Worm (Caenorhabditis elegans) whole organism, L2 larva: ENCODE data around the gene sftb-1.
A peak's percentile ranks its signal among the peaks of the same experiment; 100 is the strongest.

Source experiments
- C34F6.9 ChIP-seq: fragments of 150-350 bp; optimal IDR thresholded peaks from 2 replicates; lab custom pipeline; 2014; ENCODE audit warnings: missing biosample characterization, missing genetic modification characterization
- F13H6.1 ChIP-seq: sonication (generic microtip); optimal IDR thresholded peaks from 2 replicates; lab custom pipeline; 2016; ENCODE audit warnings: missing genetic modification characterization, missing compliant biosample characterization
- ZK546.5 ChIP-seq: sonication (generic microtip); optimal IDR thresholded peaks from 2 replicates; lab custom pipeline; 2017; ENCODE audit warnings: missing biosample characterization, missing genetic modification characterization
- alr-1 ChIP-seq: fragments of 150-350 bp; optimal IDR thresholded peaks from 2 replicates; lab custom pipeline; 2014; ENCODE audit warnings: missing biosample characterization, missing genetic modification characterization
- aly-2 ChIP-seq: fragments of 150-350 bp; optimal IDR thresholded peaks from 2 replicates; lab custom pipeline; 2014; ENCODE audit warnings: missing biosample characterization, missing genetic modification characterization
- ama-1 ChIP-seq: fragments of 150-350 bp; optimal IDR thresholded peaks from 2 replicates; lab custom pipeline; 2018; ENCODE audit warnings: inconsistent platforms
- blmp-1 ChIP-seq: sonication (generic microtip); optimal IDR thresholded peaks from 2 replicates; lab custom pipeline; 2017; ENCODE audit warnings: missing genetic modification characterization, mild to moderate bottlenecking, missing compliant biosample characterization, antibody characterized with exemption, moderate library complexity; ENCODE audit not compliant: insufficient read depth
- ceh-16 ChIP-seq: fragments of 150-350 bp; optimal IDR thresholded peaks from 2 replicates; lab custom pipeline; 2014; ENCODE audit warnings: missing biosample characterization, missing genetic modification characterization
- ceh-82 ChIP-seq: fragments of 150-350 bp; optimal IDR thresholded peaks from 2 replicates; lab custom pipeline; 2014; ENCODE audit warnings: missing biosample characterization, missing genetic modification characterization
- dmd-4 ChIP-seq: sonication (generic microtip); optimal IDR thresholded peaks from 2 replicates; lab custom pipeline; 2017; ENCODE audit warnings: missing biosample characterization, missing genetic modification characterization
- egl-27 ChIP-seq: sonication (generic microtip); optimal IDR thresholded peaks from 3 replicates; lab custom pipeline; 2017; ENCODE audit warnings: missing biosample characterization, missing genetic modification reagents, missing genetic modification characterization
- elt-1 ChIP-seq: fragments of 150-350 bp; optimal IDR thresholded peaks from 2 replicates; lab custom pipeline; 2014; ENCODE audit warnings: missing biosample characterization, missing genetic modification characterization
- elt-3 ChIP-seq: sonication (generic microtip); optimal IDR thresholded peaks from 2 replicates; lab custom pipeline; 2017; ENCODE audit warnings: missing biosample characterization, missing genetic modification characterization
- fos-1 ChIP-seq: fragments of 150-350 bp; optimal IDR thresholded peaks from 2 replicates; lab custom pipeline; 2014; ENCODE audit warnings: missing biosample characterization, missing genetic modification characterization
- gmeb-1 ChIP-seq: fragments of 150-350 bp; optimal IDR thresholded peaks from 2 replicates; lab custom pipeline; 2014; ENCODE audit warnings: missing biosample characterization, missing genetic modification characterization
- lin-11 ChIP-seq: fragments of 150-350 bp; sonication (generic microtip); optimal IDR thresholded peaks from 2 replicates; lab custom pipeline; 2014; ENCODE audit warnings: missing biosample characterization, missing genetic modification characterization, inconsistent platforms, mixed read lengths
- lin-13 ChIP-seq: fragments of 150-350 bp; optimal IDR thresholded peaks from 2 replicates; lab custom pipeline; 2014; ENCODE audit warnings: missing biosample characterization, missing genetic modification reagents, missing genetic modification characterization
- lsy-2 ChIP-seq, 2 experiments: fragments of 150-350 bp in 1 of 2; sonication (generic microtip) in 1 of 2; optimal IDR thresholded peaks; 2 replicates each; lab custom pipeline; 2014 to 2017; ENCODE audit warnings: missing biosample characterization in 2 of 2, missing genetic modification characterization in 2 of 2
- mbf-1 ChIP-seq: sonication (generic microtip); optimal IDR thresholded peaks from 2 replicates; lab custom pipeline; 2017; ENCODE audit warnings: missing biosample characterization, missing genetic modification characterization
- mdl-1 ChIP-seq, 2 experiments: fragments of 150-350 bp in 1 of 2; sonication (generic microtip) in 1 of 2; optimal IDR thresholded peaks; 2 replicates each; lab custom pipeline; 2017; ENCODE audit warnings: missing biosample characterization in 2 of 2, missing genetic modification characterization in 2 of 2
- nhr-11 ChIP-seq: fragments of 150-350 bp; optimal IDR thresholded peaks from 2 replicates; lab custom pipeline; 2014; ENCODE audit warnings: missing biosample characterization, missing genetic modification characterization
- nhr-12 ChIP-seq: fragments of 150-350 bp; optimal IDR thresholded peaks from 2 replicates; lab custom pipeline; 2014; ENCODE audit warnings: missing biosample characterization, missing genetic modification characterization
- nhr-129 ChIP-seq: fragments of 150-350 bp; optimal IDR thresholded peaks from 2 replicates; lab custom pipeline; 2014; ENCODE audit warnings: missing biosample characterization, missing genetic modification characterization
- nhr-21 ChIP-seq: fragments of 150-350 bp; optimal IDR thresholded peaks from 2 replicates; lab custom pipeline; 2014; ENCODE audit warnings: missing biosample characterization, missing genetic modification characterization
- nhr-23 ChIP-seq: fragments of 150-350 bp; optimal IDR thresholded peaks from 2 replicates; lab custom pipeline; 2014; ENCODE audit warnings: missing biosample characterization, missing genetic modification reagents, missing genetic modification characterization
- nhr-25 ChIP-seq: fragments of 150-350 bp; sonication (generic microtip); optimal IDR thresholded peaks from 3 replicates; lab custom pipeline; 2014; ENCODE audit warnings: missing biosample characterization, missing genetic modification characterization
- peb-1 ChIP-seq: fragments of 150-350 bp; optimal IDR thresholded peaks from 2 replicates; lab custom pipeline; 2014; ENCODE audit warnings: missing biosample characterization, missing genetic modification characterization
- sem-4 ChIP-seq: fragments of 150-350 bp; optimal IDR thresholded peaks from 2 replicates; lab custom pipeline; 2014; ENCODE audit warnings: missing biosample characterization, missing genetic modification reagents, missing genetic modification characterization
- skn-1 ChIP-seq: sonication (generic microtip); optimal IDR thresholded peaks from 2 replicates; lab custom pipeline; 2017; ENCODE audit warnings: missing biosample characterization, missing genetic modification characterization
- sma-3 ChIP-seq: sonication (generic microtip); optimal IDR thresholded peaks from 2 replicates; lab custom pipeline; 2016; ENCODE audit warnings: missing genetic modification reagents, missing genetic modification characterization, missing compliant biosample characterization
- sma-9 ChIP-seq, 2 experiments: fragments of 150-350 bp in 1 of 2; sonication (generic microtip) in 1 of 2; optimal IDR thresholded peaks; 2 replicates each; lab custom pipeline; 2014 to 2016; ENCODE audit warnings: missing genetic modification characterization in 2 of 2, mild to moderate bottlenecking in 1 of 2, missing biosample characterization in 1 of 2, missing compliant biosample characterization in 1 of 2, missing genetic modification reagents in 1 of 2, moderate library complexity in 1 of 2
- snpc-4 ChIP-seq: fragments of 150-350 bp; optimal IDR thresholded peaks from 2 replicates; lab custom pipeline; 2014; ENCODE audit warnings: missing biosample characterization, missing genetic modification characterization
- unc-39 ChIP-seq: fragments of 150-350 bp; optimal IDR thresholded peaks from 2 replicates; lab custom pipeline; 2014; ENCODE audit warnings: missing biosample characterization, missing genetic modification characterization
- unc-55 ChIP-seq: fragments of 150-350 bp; sonication (generic microtip); optimal IDR thresholded peaks from 3 replicates; lab custom pipeline; 2014; ENCODE audit warnings: missing biosample characterization, missing genetic modification reagents, missing genetic modification characterization
- unc-62 ChIP-seq: fragments of 150-350 bp; optimal IDR thresholded peaks from 2 replicates; lab custom pipeline; 2014; ENCODE audit warnings: missing biosample characterization, missing genetic modification reagents, missing genetic modification characterization
- zag-1 ChIP-seq: fragments of 150-350 bp; optimal IDR thresholded peaks from 2 replicates; lab custom pipeline; 2014; ENCODE audit warnings: missing biosample characterization, missing genetic modification characterization
- ztf-1 ChIP-seq: fragments of 200-800 bp; sonication (Bioruptor generic); conservative IDR thresholded peaks from 2 replicates; pipeline ENCODE4 v1.3.6; 2022; ENCODE audit warnings: missing genetic modification characterization, missing compliant biosample characterization
- ztf-4 ChIP-seq: fragments of 150-350 bp; optimal IDR thresholded peaks from 2 replicates; lab custom pipeline; 2014; ENCODE audit warnings: missing biosample characterization, missing genetic modification characterization

sftb-1 gene

ce11 chrIII:4237660-4238059 lies 31.4 kb downstream of the sftb-1 start (continued):
- TF ChIP-seq alr-1 (tag; lab: Kevin White, UChicago) = no peak
- peak; percentile 91 for TF ChIP-seq ztf-4 (tag; lab: Kevin White, UChicago)
- TF ChIP-seq nhr-12 (tag; lab: Kevin White, UChicago) = no peak
- peak; percentile 91 for TF ChIP-seq blmp-1 (tag; lab: Kevin White, UChicago)
- TF ChIP-seq ama-1 (lab: Kevin White, UChicago) = no peak
- TF ChIP-seq C34F6.9 (tag; lab: Kevin White, UChicago) = peak; percentile 94
- peak; percentile 61 for TF ChIP-seq zag-1
- peak; percentile 84 for TF ChIP-seq nhr-11
- no peak for TF ChIP-seq elt-1
- peak; percentile 74 for TF ChIP-seq lin-11
- TF ChIP-seq ceh-82 (tag; lab: Kevin White, UChicago) = no peak
- no peak for TF ChIP-seq mbf-1 (tag; lab: Kevin White, UChicago)
- TF ChIP-seq unc-62 (GFP tag; lab: Kevin White, UChicago) = peak; percentile 6
- no peak for TF ChIP-seq peb-1 (tag; lab: Kevin White, UChicago)
- peak; percentile 91 for TF ChIP-seq egl-27 (tag; lab: Kevin White, UChicago)
- no peak for TF ChIP-seq nhr-23 (tag; lab: Kevin White, UChicago)
- peak; percentile 99 for TF ChIP-seq F13H6.1 (tag; lab: Kevin White, UChicago)
- peak; percentile 90 to 97 for TF ChIP-seq mdl-1 (tag; optimal IDR thresholded peaks at IDR 0.05; lab: Kevin White, UChicago)
- TF ChIP-seq ztf-1 (GFP tag; lab: Robert Waterston, UW) = no peak
- peak; percentile 5 for TF ChIP-seq skn-1 (tag; lab: Kevin White, UChicago)
- TF ChIP-seq fos-1 = peak; percentile 96
- TF ChIP-seq, all 48 proteins: peak for 29

ce11 chrIII:4236178-4236577 lies 32.9 kb downstream of the sftb-1 start:
- TF ChIP-seq ztf-4 (tag; lab: Kevin White, UChicago) (no peak), lsy-2 (tag; optimal IDR thresholded peaks at IDR 0.05; lab: Kevin White, UChicago) (peak in 1 of 2 experiments; percentile 37), nhr-21 (peak; percentile 26), dmd-4 (tag; lab: Kevin White, UChicago) (no peak), ZK546.5 (no peak), ceh-82 (tag; lab: Kevin White, UChicago) (no peak), F13H6.1 (tag; lab: Kevin White, UChicago) (peak; percentile 12), sma-9 (GFP tag; optimal IDR thresholded peaks at IDR 0.05; lab: Kevin White, UChicago) (peak; percentile 79), sma-9 (tag; optimal IDR thresholded peaks at IDR 0.05; lab: Kevin White, UChicago) (no peak), C34F6.9 (tag; lab: Kevin White, UChicago) (peak; percentile 35), nhr-129 (peak; percentile 34), nhr-11 (no peak), nhr-12 (tag; lab: Kevin White, UChicago) (no peak), blmp-1 (tag; lab: Kevin White, UChicago) (peak; percentile 68), nhr-25 (peak; percentile 40), unc-55 (GFP tag; lab: Kevin White, UChicago) (no peak), ceh-16 (no peak), unc-62 (GFP tag; lab: Kevin White, UChicago) (no peak), nhr-23 (tag; lab: Kevin White, UChicago) (no peak), sma-3 (GFP tag; lab: Kevin White, UChicago) (peak; percentile 35), egl-27 (tag; lab: Kevin White, UChicago) (peak; percentile 1), aly-2 (tag; lab: Kevin White, UChicago) (no peak), lin-13 (GFP tag; lab: Kevin White, UChicago) (peak; percentile 95), elt-3 (tag; lab: Kevin White, UChicago) (no peak), snpc-4 (tag; lab: Kevin White, UChicago) (no peak), gmeb-1 (tag; lab: Kevin White, UChicago) (no peak), sem-4 (tag; lab: Kevin White, UChicago) (peak; percentile 24)

- TF ChIP-seq gmeb-1 (tag; lab: Kevin White, UChicago) (no peak), unc-39 (no peak), nhr-12 (tag; lab: Kevin White, UChicago) (no peak), sma-3 (GFP tag; lab: Kevin White, UChicago) (no peak)
These were observed 34.3 kb downstream of the sftb-1 start for ce11 chrIII:4234642-4235295.
